Worm (Caenorhabditis elegans) whole organism, midembryonic: ENCODE measurements around the gene H40L08.2.

Experiments
- T22C8.4 ChIP-seq: fragments of 200-800 bp; sonication (Bioruptor generic); IDR thresholded peaks from 2 replicates; pipeline ENCODE4 v1.3.6; 2022; ENCODE audit warnings: missing genetic modification characterization, missing compliant biosample characterization
- cog-1 ChIP-seq: sonication (generic microtip); optimal IDR thresholded peaks from 2 replicates; lab custom pipeline; 2016; ENCODE audit warnings: missing genetic modification characterization, missing compliant biosample characterization
- klf-2 ChIP-seq: fragments of 200-800 bp; sonication (Bioruptor generic); conservative IDR thresholded peaks from 2 replicates; pipeline ENCODE4 v1.3.6; 2022; ENCODE audit warnings: missing genetic modification reagents, missing genetic modification characterization, missing compliant biosample characterization
- med-1 ChIP-seq: sonication (generic microtip); optimal IDR thresholded peaks from 2 replicates; lab custom pipeline; 2017; ENCODE audit warnings: missing genetic modification characterization, mild to moderate bottlenecking, missing compliant biosample characterization, antibody characterized with exemption, missing genetic modification reagents; ENCODE audit not compliant: insufficient read depth
- ztf-23 ChIP-seq: fragments of 200-800 bp; sonication (Bioruptor generic); IDR thresholded peaks from 2 replicates; pipeline ENCODE4 v1.3.6; 2022; ENCODE audit warnings: missing genetic modification reagents, missing genetic modification characterization, missing compliant biosample characterization

- TF ChIP-seq cog-1 (tag; lab: Kevin White, UChicago) = no peak
- TF ChIP-seq med-1 (GFP tag; lab: Kevin White, UChicago) = no peak
- no peak for TF ChIP-seq T22C8.4 (GFP tag; lab: Robert Waterston, UW)
- TF ChIP-seq ztf-23 = no peak
- TF ChIP-seq klf-2 (GFP tag; lab: Robert Waterston, UW) = no peak
Measured at ce11 chrX:15079406-15079805, 1.9 kb upstream of the H40L08.2 start.
